Fruit fly (Drosophila melanogaster) whole organism, prepupa: Measurements from ENCODE around the gene Hsc70-1.

Experiments
- CG10631 ChIP-seq: fragments of 200-800 bp; sonication (Bioruptor generic); optimal IDR thresholded peaks from 2 replicates; lab custom pipeline; 2016; ENCODE audit warnings: missing biosample characterization, missing genetic modification characterization
- CG10669 ChIP-seq: fragments of 200-800 bp; sonication (Bioruptor generic); optimal IDR thresholded peaks from 3 replicates; lab custom pipeline; 2018; ENCODE audit warnings: missing biosample characterization, mild to moderate bottlenecking, missing genetic modification characterization, moderate library complexity
- CG11294 ChIP-seq: fragments of 200-800 bp; sonication (Bioruptor generic); IDR thresholded peaks from 2 replicates; pipeline ENCODE4 v1.3.6; 2022; ENCODE audit warnings: missing biosample characterization, missing genetic modification characterization
- CG11762 ChIP-seq: fragments of 200-800 bp; sonication (Bioruptor generic); optimal IDR thresholded peaks from 3 replicates; lab custom pipeline; 2016; ENCODE audit warnings: missing biosample characterization, missing genetic modification characterization; ENCODE audit not compliant: insufficient read depth
- CG11902 ChIP-seq: fragments of 200-800 bp; sonication (Bioruptor generic); optimal IDR thresholded peaks from 3 replicates; lab custom pipeline; 2016; ENCODE audit warnings: missing biosample characterization, missing genetic modification characterization
- CG16779 ChIP-seq: fragments of 200-800 bp; sonication (Bioruptor generic); optimal IDR thresholded peaks from 3 replicates; lab custom pipeline; 2017; ENCODE audit warnings: missing biosample characterization, mild to moderate bottlenecking, missing genetic modification characterization
- CG3032 ChIP-seq: fragments of 200-800 bp; optimal IDR thresholded peaks from 2 replicates; lab custom pipeline; 2019; ENCODE audit warnings: missing biosample characterization, mild to moderate bottlenecking, missing genetic modification characterization, moderate library complexity
- CG32006 ChIP-seq: fragments of 200-800 bp; sonication (Bioruptor generic); optimal IDR thresholded peaks from 3 replicates; lab custom pipeline; 2017; ENCODE audit warnings: missing biosample characterization, mild to moderate bottlenecking, missing genetic modification characterization
- CG34406 ChIP-seq: fragments of 200-800 bp; sonication (Bioruptor generic); optimal IDR thresholded peaks from 3 replicates; lab custom pipeline; 2016; ENCODE audit warnings: missing biosample characterization, missing genetic modification characterization
- CG3919 ChIP-seq: fragments of 200-800 bp; sonication (Bioruptor generic); optimal IDR thresholded peaks from 3 replicates; lab custom pipeline; 2016; ENCODE audit warnings: missing biosample characterization, missing genetic modification characterization
- CG4318 ChIP-seq: fragments of 200-800 bp; sonication (Bioruptor generic); optimal IDR thresholded peaks from 3 replicates; lab custom pipeline; 2017; ENCODE audit warnings: missing biosample characterization, mild to moderate bottlenecking, missing genetic modification characterization
- CG6163 ChIP-seq: fragments of 200-800 bp; sonication (Bioruptor generic); IDR thresholded peaks from 3 replicates; pipeline ENCODE4 v1.3.6; 2022; ENCODE audit warnings: missing biosample characterization, missing genetic modification characterization
- CG6276 ChIP-seq: fragments of 200-800 bp; sonication (Bioruptor generic); optimal IDR thresholded peaks from 2 replicates; lab custom pipeline; 2017; ENCODE audit warnings: missing biosample characterization, mild to moderate bottlenecking, missing genetic modification characterization
- CG6792 ChIP-seq: fragments of 200-800 bp; sonication (Bioruptor generic); optimal IDR thresholded peaks from 3 replicates; lab custom pipeline; 2016; ENCODE audit warnings: missing biosample characterization, missing genetic modification characterization
- CG6808 ChIP-seq: fragments of 200-800 bp; sonication (Bioruptor generic); optimal IDR thresholded peaks from 3 replicates; lab custom pipeline; 2017; ENCODE audit warnings: missing biosample characterization, missing genetic modification characterization, mild to moderate bottlenecking, moderate library complexity, missing genetic modification reagents
- CG6854 ChIP-seq: fragments of 200-800 bp; sonication (Bioruptor generic); optimal IDR thresholded peaks from 2 replicates; lab custom pipeline; 2017; ENCODE audit warnings: missing biosample characterization, mild to moderate bottlenecking, missing genetic modification characterization
- CG7368 ChIP-seq: fragments of 200-800 bp; sonication (Bioruptor generic); optimal IDR thresholded peaks from 3 replicates; lab custom pipeline; 2016; ENCODE audit warnings: missing biosample characterization, missing genetic modification characterization
- CG8119 ChIP-seq: fragments of 200-800 bp; sonication (Bioruptor generic); IDR thresholded peaks from 3 replicates; pipeline ENCODE4 v1.3.6; 2022; ENCODE audit warnings: missing biosample characterization, missing genetic modification characterization
- CG8319 ChIP-seq: fragments of 200-800 bp; sonication (Bioruptor generic); optimal IDR thresholded peaks from 3 replicates; lab custom pipeline; 2016; ENCODE audit warnings: missing biosample characterization, missing genetic modification characterization
- CG8632 ChIP-seq: fragments of 200-800 bp; sonication (Bioruptor generic); optimal IDR thresholded peaks from 3 replicates; lab custom pipeline; 2016; ENCODE audit warnings: missing biosample characterization, missing genetic modification characterization
- CG9139 ChIP-seq: fragments of 200-800 bp; sonication (Bioruptor generic); optimal IDR thresholded peaks from 3 replicates; lab custom pipeline; 2017; ENCODE audit warnings: missing biosample characterization, mild to moderate bottlenecking, missing genetic modification characterization
- Eip75B ChIP-seq: fragments of 200-800 bp; sonication (Bioruptor generic); optimal IDR thresholded peaks from 3 replicates; lab custom pipeline; 2016; ENCODE audit warnings: missing biosample characterization, missing genetic modification characterization
- Eip78C ChIP-seq: fragments of 200-800 bp; sonication (Bioruptor generic); peaks from one replicate; lab custom pipeline; 2016; ENCODE audit warnings: missing biosample characterization, missing genetic modification characterization
- Eip93F ChIP-seq: fragments of 200-800 bp; sonication (Bioruptor generic); optimal IDR thresholded peaks from 2 replicates; lab custom pipeline; 2016; ENCODE audit warnings: missing biosample characterization, mild to moderate bottlenecking, missing genetic modification characterization
- Ets21C ChIP-seq: fragments of 200-800 bp; sonication (Bioruptor generic); optimal IDR thresholded peaks from 3 replicates; lab custom pipeline; 2016; ENCODE audit warnings: missing biosample characterization, missing genetic modification characterization
- Gug ChIP-seq: fragments of 200-800 bp; sonication (Bioruptor generic); IDR thresholded peaks from 2 replicates; pipeline ENCODE4 v1.3.6; 2022; ENCODE audit warnings: missing biosample characterization, missing genetic modification characterization
- Hr38 ChIP-seq: sonication (Bioruptor generic); optimal IDR thresholded peaks from 2 replicates; lab custom pipeline; 2016; ENCODE audit warnings: missing biosample characterization, missing genetic modification characterization
- Hr39 ChIP-seq: fragments of 200-800 bp; sonication (Bioruptor generic); optimal IDR thresholded peaks from 2 replicates; lab custom pipeline; 2016; ENCODE audit warnings: missing biosample characterization, missing genetic modification characterization
- Hr4 ChIP-seq: fragments of 200-800 bp; sonication (Bioruptor generic); optimal IDR thresholded peaks from 3 replicates; lab custom pipeline; 2016; ENCODE audit warnings: missing biosample characterization, missing genetic modification characterization
- Lpt ChIP-seq: fragments of 200-800 bp; sonication (Bioruptor generic); optimal IDR thresholded peaks from 3 replicates; lab custom pipeline; 2016; ENCODE audit warnings: missing biosample characterization, missing genetic modification characterization
- Met ChIP-seq: fragments of 200-800 bp; sonication (Bioruptor generic); optimal IDR thresholded peaks from 3 replicates; lab custom pipeline; 2016; ENCODE audit warnings: missing biosample characterization, missing genetic modification characterization
- OdsH ChIP-seq: fragments of 200-800 bp; sonication (Bioruptor generic); optimal IDR thresholded peaks from 3 replicates; lab custom pipeline; 2016; ENCODE audit warnings: missing biosample characterization, missing genetic modification characterization
- Sox102F ChIP-seq: fragments of 200-800 bp; sonication (Bioruptor generic); optimal IDR thresholded peaks from 2 replicates; lab custom pipeline; 2016; ENCODE audit warnings: missing biosample characterization, mild to moderate bottlenecking, missing genetic modification characterization
- Sox14 ChIP-seq: fragments of 200-800 bp; sonication (Bioruptor generic); optimal IDR thresholded peaks from 3 replicates; lab custom pipeline; 2016; ENCODE audit warnings: missing biosample characterization, missing genetic modification characterization
- Sox15 ChIP-seq: fragments of 200-800 bp; sonication (Bioruptor generic); optimal IDR thresholded peaks from 3 replicates; lab custom pipeline; 2016; ENCODE audit warnings: missing biosample characterization, missing genetic modification characterization
- achi ChIP-seq: fragments of 200-800 bp; sonication (Bioruptor generic); optimal IDR thresholded peaks from 3 replicates; lab custom pipeline; 2016; ENCODE audit warnings: missing biosample characterization, missing genetic modification characterization
- acj6 ChIP-seq: fragments of 200-800 bp; sonication (Bioruptor generic); optimal IDR thresholded peaks from 3 replicates; lab custom pipeline; 2016; ENCODE audit warnings: missing biosample characterization, missing genetic modification characterization
- cyc ChIP-seq: fragments of 200-800 bp; sonication (Bioruptor generic); optimal IDR thresholded peaks from 3 replicates; lab custom pipeline; 2016; ENCODE audit warnings: missing biosample characterization, missing genetic modification characterization
- dac ChIP-seq: fragments of 200-800 bp; sonication (Bioruptor generic); optimal IDR thresholded peaks from 2 replicates; lab custom pipeline; 2017; ENCODE audit warnings: missing biosample characterization, mild to moderate bottlenecking, missing genetic modification characterization
- dsx ChIP-seq: fragments of 200-800 bp; optimal IDR thresholded peaks from 3 replicates; lab custom pipeline; 2019; ENCODE audit warnings: missing biosample characterization, mild to moderate bottlenecking, missing genetic modification characterization, moderate library complexity; ENCODE audit not compliant: poor library complexity, severe bottlenecking
- eg ChIP-seq: fragments of 200-800 bp; sonication (Bioruptor generic); IDR thresholded peaks from 3 replicates; pipeline ENCODE4 v1.3.6; 2022; ENCODE audit warnings: missing biosample characterization, missing genetic modification characterization
- esn ChIP-seq: fragments of 200-800 bp; sonication (Bioruptor generic); optimal IDR thresholded peaks from 2 replicates; lab custom pipeline; 2016; ENCODE audit warnings: missing biosample characterization, mild to moderate bottlenecking, missing genetic modification characterization, moderate library complexity
- fd85E ChIP-seq: fragments of 200-800 bp; sonication (Bioruptor generic); optimal IDR thresholded peaks from 3 replicates; lab custom pipeline; 2016; ENCODE audit warnings: missing biosample characterization, missing genetic modification characterization
- fkh ChIP-seq: fragments of 200-800 bp; sonication (Bioruptor generic); optimal IDR thresholded peaks from 3 replicates; lab custom pipeline; 2017; ENCODE audit warnings: missing biosample characterization, mild to moderate bottlenecking, missing genetic modification characterization, moderate library complexity
- net ChIP-seq: fragments of 200-800 bp; sonication (Bioruptor generic); optimal IDR thresholded peaks from 3 replicates; lab custom pipeline; 2016; ENCODE audit warnings: missing biosample characterization, missing genetic modification characterization
- salr ChIP-seq, 2 experiments: fragments of 200-800 bp; sonication (Bioruptor generic); optimal IDR thresholded peaks; 3 replicates each; lab custom pipeline; 2016 to 2018; ENCODE audit warnings: missing biosample characterization in 2 of 2, missing genetic modification characterization in 2 of 2, mild to moderate bottlenecking in 1 of 2
- spab ChIP-seq: fragments of 200-800 bp; sonication (Bioruptor generic); optimal IDR thresholded peaks from 2 replicates; lab custom pipeline; 2017; ENCODE audit warnings: missing biosample characterization, mild to moderate bottlenecking, missing genetic modification characterization, missing genetic modification reagents
- ss ChIP-seq, 2 experiments: fragments of 200-800 bp; sonication (Bioruptor generic); optimal IDR thresholded peaks; 2 replicates in 1 of 2; 3 replicates in 1 of 2; lab custom pipeline; 2017 to 2018; ENCODE audit warnings: mild to moderate bottlenecking in 2 of 2, missing biosample characterization in 2 of 2, missing genetic modification characterization in 2 of 2, moderate library complexity in 1 of 2
- svp ChIP-seq: fragments of 200-800 bp; sonication (Bioruptor generic); peaks from one replicate; lab custom pipeline; 2016; ENCODE audit warnings: missing biosample characterization, missing genetic modification characterization
- topi ChIP-seq: fragments of 200-800 bp; sonication (Bioruptor generic); optimal IDR thresholded peaks from 3 replicates; lab custom pipeline; 2016; ENCODE audit warnings: missing biosample characterization, missing genetic modification characterization
- vri ChIP-seq: fragments of 200-800 bp; sonication (Bioruptor generic); optimal IDR thresholded peaks from 3 replicates; lab custom pipeline; 2016; ENCODE audit warnings: missing biosample characterization, mild to moderate bottlenecking, missing genetic modification characterization

Gene Hsc70-1

DNA sequence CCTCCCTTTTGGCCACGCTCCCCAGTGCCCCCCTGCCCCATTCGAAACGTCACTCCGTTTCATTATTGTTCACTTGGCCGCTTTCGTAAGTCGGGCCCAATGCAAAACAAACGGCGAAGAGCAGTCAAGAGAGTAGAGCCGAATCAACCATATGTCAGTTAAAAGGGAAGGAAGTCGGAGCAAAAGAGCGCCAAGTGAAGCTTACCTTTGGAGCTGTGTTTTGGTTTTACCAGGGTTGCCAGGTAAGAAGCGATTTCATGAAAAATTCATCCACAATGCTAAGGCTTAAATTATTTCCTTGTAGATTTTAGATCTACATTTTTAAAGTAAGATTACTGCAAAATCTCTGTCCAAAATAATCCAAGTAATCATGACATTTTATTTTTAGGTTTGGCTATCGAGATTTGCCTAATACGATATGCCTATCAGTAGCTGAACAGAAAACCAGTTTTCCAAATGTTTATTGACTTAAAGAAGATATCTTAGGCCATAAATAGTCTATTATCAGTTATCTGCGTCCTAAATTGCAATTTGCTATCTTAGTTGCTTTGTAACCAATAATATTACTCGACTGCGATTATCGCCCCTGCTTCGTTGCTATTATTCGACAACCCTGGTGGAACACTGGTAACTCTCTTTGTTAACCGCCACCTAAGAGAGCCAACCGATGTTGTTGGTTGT is 35.3 kb upstream of the Hsc70-1 start:
- TF ChIP-seq CG32006 (GFP tag; lab: Kevin White, UChicago) (peak; percentile 98), CG7368 (GFP tag; lab: Kevin White, UChicago) (peak; percentile 86), dac (GFP tag; lab: Kevin White, UChicago) (peak; percentile 83), dsx (peak; percentile 84), CG10669 (peak; percentile 93), Gug (GFP tag; lab: Robert Waterston, UW) (peak; percentile 82), cyc (peak; percentile 96), achi (GFP tag; lab: Kevin White, UChicago) (peak; percentile 95), CG16779 (tag; lab: Kevin White, UChicago) (peak; percentile 85), Eip75B (GFP tag; lab: Kevin White, UChicago) (peak; percentile 95), CG8319 (GFP tag; lab: Kevin White, UChicago) (peak; percentile 94), CG11294 (GFP tag; lab: Robert Waterston, UW) (peak; percentile 70; the same call in 1 of the 2 replicates), eg (peak; percentile 77), CG11902 (GFP tag; lab: Kevin White, UChicago) (peak; percentile 92), CG10631 (GFP tag; lab: Kevin White, UChicago) (peak; percentile 93), fd85E (GFP tag; lab: Kevin White, UChicago) (peak; percentile 61), Hr4 (peak; percentile 96), CG34406 (GFP tag; lab: Kevin White, UChicago) (peak; percentile 94), Lpt (GFP tag; lab: Kevin White, UChicago) (peak; percentile 93), CG8119 (GFP tag; lab: Robert Waterston, UW) (peak; percentile 91), CG9139 (GFP tag; lab: Kevin White, UChicago) (peak; percentile 85), CG6276 (GFP tag; lab: Kevin White, UChicago) (peak; percentile 97), spab (GFP tag; lab: Kevin White, UChicago) (peak; percentile 97), Hr38 (GFP tag; lab: Kevin White, UChicago) (peak; percentile 28), salr (GFP tag; optimal IDR thresholded peaks at IDR 0.05; lab: Kevin White, UChicago) (peak; percentile 70 to 98), CG3919 (GFP tag; lab: Kevin White, UChicago) (peak; percentile 96), CG6792 (GFP tag; lab: Kevin White, UChicago) (peak; percentile 95), CG3032 (peak; percentile 94), Sox14 (peak; percentile 97), acj6 (peak; percentile 96), CG6808 (peak; percentile 97), CG6163 (GFP tag; lab: Robert Waterston, UW) (peak; percentile 78), net (peak; percentile 96), OdsH (GFP tag; lab: Kevin White, UChicago) (peak; percentile 96), vri (peak; percentile 86), Sox15 (GFP tag; lab: Kevin White, UChicago) (peak; percentile 95), CG8632 (peak; percentile 95), Ets21C (GFP tag; lab: Kevin White, UChicago) (peak; percentile 93), Eip78C (GFP tag; lab: Kevin White, UChicago) (peak; percentile 98), Eip93F (GFP tag; lab: Kevin White, UChicago) (peak; percentile 76), Sox102F (GFP tag; lab: Kevin White, UChicago) (peak; percentile 94), Met (GFP tag; lab: Kevin White, UChicago) (peak; percentile 96), topi (GFP tag; lab: Kevin White, UChicago) (peak; percentile 96), svp (GFP tag; lab: Kevin White, UChicago) (peak; percentile 98), Hr39 (GFP tag; lab: Kevin White, UChicago) (peak; percentile 96), ss (GFP tag; optimal IDR thresholded peaks at IDR 0.05; lab: Kevin White, UChicago) (peak; percentile 86 to 95), fkh (GFP tag; lab: Kevin White, UChicago) (peak; percentile 57), CG11762 (GFP tag; lab: Kevin White, UChicago) (peak; percentile 93), CG6854 (GFP tag; lab: Kevin White, UChicago) (peak; percentile 85), esn (peak; percentile 98), CG4318 (GFP tag; lab: Kevin White, UChicago) (peak; percentile 94)
